Fruit fly (Drosophila melanogaster): ENCODE data around the gene CG5888.
A peak's percentile ranks its signal among the peaks of the same experiment; 100 is the strongest.

- peak; percentile 95 for TF ChIP-seq CG12605 (GFP tag; IDR thresholded peaks at IDR 0.05)
- TF ChIP-seq EcR (GFP tag; optimal IDR thresholded peaks at IDR 0.05): peak; percentile 56
- TF ChIP-seq Ets98B (GFP tag; IDR thresholded peaks at IDR 0.05): no peak
- TF ChIP-seq Pif1A (GFP tag; optimal IDR thresholded peaks at IDR 0.05): peak; percentile 49
- TF ChIP-seq CG9948 (tag; optimal IDR thresholded peaks at IDR 0.05): peak; percentile 71
These were observed 47.0 kb upstream of the CG5888 start for dm6 chr2L:16495193-16495780.
